Fruit fly (Drosophila melanogaster): Measurements from ENCODE around the gene CG17329.

- no peak for TF ChIP-seq psq (optimal IDR thresholded peaks at IDR 0.05)
- TF ChIP-seq Myc (optimal IDR thresholded peaks at IDR 0.05): no peak
- no peak for TF ChIP-seq h (optimal IDR thresholded peaks at IDR 0.05)
- no peak for TF ChIP-seq insv (optimal IDR thresholded peaks at IDR 0.05)
- no peak for TF ChIP-seq ttk (optimal IDR thresholded peaks at IDR 0.05)
These were observed 28.7 kb downstream of the CG17329 start for dm6 chr2L:16319743-16320142.

All from Kc167 (cell line).